Fruit fly (Drosophila melanogaster) Kc167 (cell line): ENCODE measurements around the gene Set2.

Experiments
- Myc ChIP-seq: fragments of >200 bp; optimal IDR thresholded peaks from 2 replicates; lab custom pipeline; 2017; ENCODE audit warnings: missing external identifiers
- h ChIP-seq: fragments of >200 bp; optimal IDR thresholded peaks from 3 replicates; lab custom pipeline; 2018; ENCODE audit warnings: missing external identifiers
- insv ChIP-seq: fragments of >200 bp; optimal IDR thresholded peaks from 3 replicates; lab custom pipeline; 2018; ENCODE audit warnings: missing external identifiers
- psq ChIP-seq: fragments of >200 bp; optimal IDR thresholded peaks from 2 replicates; lab custom pipeline; 2017; ENCODE audit warnings: missing external identifiers
- ttk ChIP-seq: sonication (Bioruptor generic); optimal IDR thresholded peaks from 2 replicates; lab custom pipeline; 2017; ENCODE audit warnings: missing external identifiers

dm6 chrX:13375489-13375997 is 37.5 kb upstream of the Set2 start:
- TF ChIP-seq ttk (lab: Kevin White, UChicago) (no peak), Myc (lab: Kevin White, UChicago) (no peak), h (lab: Kevin White, UChicago) (no peak), psq (lab: Kevin White, UChicago) (no peak), insv (lab: Kevin White, UChicago) (no peak)
